Worm (Caenorhabditis elegans): ENCODE data around the gene lin-49.

The lin-49 gene

DNA sequence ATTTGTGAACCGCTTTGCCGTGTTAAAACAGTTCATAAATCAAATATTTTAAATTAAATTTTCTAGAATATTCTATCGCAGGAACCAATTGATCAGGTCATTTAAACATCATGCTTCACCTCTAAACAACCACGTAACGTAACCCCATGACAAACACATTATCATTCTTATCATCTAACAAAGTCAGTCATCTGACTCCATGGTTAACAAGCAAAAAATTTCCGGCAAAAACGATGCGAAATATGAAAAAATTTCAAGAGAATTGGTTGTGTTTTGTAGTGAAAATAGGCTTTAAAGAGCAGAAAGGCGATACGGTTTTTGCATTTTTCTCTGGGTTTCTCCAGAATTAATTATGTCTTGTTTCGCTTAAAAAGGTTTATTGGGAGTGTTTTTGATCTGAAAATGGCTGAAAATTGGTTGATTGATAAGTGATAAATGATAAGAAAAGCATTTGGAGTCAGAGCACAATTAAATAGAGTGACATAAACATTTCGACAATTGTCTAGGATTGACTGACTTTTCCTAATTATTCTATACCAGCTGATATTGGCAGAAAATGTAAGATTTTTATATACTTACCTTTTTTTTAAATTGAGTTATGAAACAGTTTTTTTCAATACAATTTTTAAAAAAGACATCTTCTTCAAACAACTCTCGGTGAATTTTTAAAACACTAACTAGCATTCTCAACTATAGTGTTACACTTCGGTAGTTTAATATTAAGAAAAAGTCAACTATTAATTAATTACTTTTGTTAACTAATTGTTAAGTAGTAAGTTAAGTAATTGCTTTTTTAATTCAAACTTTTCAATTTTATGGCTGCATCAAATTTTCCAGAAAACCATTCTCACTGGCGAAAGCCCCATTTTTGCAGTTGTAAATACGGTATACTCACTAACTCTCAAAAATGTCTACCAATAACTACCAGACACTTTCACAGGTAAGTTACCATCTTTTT lies 35.1 kb upstream of the lin-49 start, which contains the start of gene catp-7 (continued):
- no peak for TF ChIP-seq gei-8 (GFP tag; optimal IDR thresholded peaks at IDR 0.05)
- TF ChIP-seq zfp-2 (tag; optimal IDR thresholded peaks at IDR 0.05), result no peak
- TF ChIP-seq Y48G9A.11 (GFP tag; IDR thresholded peaks at IDR 0.05), result no peak
- TF ChIP-seq hif-1 (tag; optimal IDR thresholded peaks at IDR 0.05), result peak in 1 of 2 experiments; percentile 33
- peak; percentile 39 for TF ChIP-seq nhr-48 (tag; optimal IDR thresholded peaks at IDR 0.05)
- TF ChIP-seq dmd-8 (GFP tag; IDR thresholded peaks at IDR 0.05), result no peak
- TF ChIP-seq aha-1 (tag), result peak; percentile 38
- TF ChIP-seq hlh-11 (tag; optimal IDR thresholded peaks at IDR 0.05), result peak; percentile 77
- peak; percentile 11; the same call in 1 of the 2 replicates for TF ChIP-seq lin-1 (GFP tag; IDR thresholded peaks at IDR 0.05)
- TF ChIP-seq ceh-20 (GFP tag; IDR thresholded peaks at IDR 0.05), result no peak
- no peak for TF ChIP-seq dmd-6 (GFP tag; IDR thresholded peaks at IDR 0.05)
- TF ChIP-seq mes-2 (tag; optimal IDR thresholded peaks at IDR 0.05; ENCODE audit: poor library complexity, severe bottlenecking), result peak; percentile 3
- no peak for TF ChIP-seq skn-1 (tag; optimal IDR thresholded peaks at IDR 0.05)
- no peak for TF ChIP-seq daf-19 (GFP tag; conservative IDR thresholded peaks at IDR 0.05)
- TF ChIP-seq snpc-1.2 (GFP tag; IDR thresholded peaks at IDR 0.05), result no peak
- no peak for TF ChIP-seq lin-13 (GFP tag; optimal IDR thresholded peaks at IDR 0.05)

DNA sequence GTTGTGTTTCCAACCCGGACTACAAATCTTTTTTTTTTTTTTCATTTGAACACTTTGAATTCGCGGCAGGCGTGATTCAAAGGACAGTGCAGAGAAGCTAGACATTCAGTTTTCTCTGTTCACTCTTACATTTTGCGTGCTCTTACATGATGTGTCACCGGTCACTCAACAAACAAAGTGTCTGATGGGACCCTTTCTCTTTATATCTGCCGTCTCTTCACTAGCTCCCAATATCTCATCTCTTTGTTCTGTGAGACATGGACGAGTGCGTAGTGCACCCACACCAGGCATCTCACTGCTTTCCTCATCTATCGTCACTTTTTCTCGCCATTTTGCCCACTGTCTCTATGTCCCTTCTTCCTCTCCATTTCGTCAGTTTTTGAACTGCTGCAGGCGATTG lies 33.4 kb upstream of the lin-49 start:
- TF ChIP-seq unc-62 (GFP tag; optimal IDR thresholded peaks at IDR 0.05 in 1 of 2), result peak in 1 of 2 experiments; percentile 84
- TF ChIP-seq unc-62 (tag; optimal IDR thresholded peaks at IDR 0.05), result peak; percentile 48
- peak; percentile 71 for TF ChIP-seq rbr-2 (tag; optimal IDR thresholded peaks at IDR 0.05)
- TF ChIP-seq mdt-29 (GFP tag; IDR thresholded peaks at IDR 0.05), result no peak
- TF ChIP-seq hmg-1.1 (GFP tag; IDR thresholded peaks at IDR 0.05), result no peak; the same call in 1 of the 2 replicates
- peak; percentile 53 for TF ChIP-seq dmd-6 (GFP tag; IDR thresholded peaks at IDR 0.05)
- TF ChIP-seq mep-1 (tag; optimal IDR thresholded peaks at IDR 0.05), result peak; percentile 75
- TF ChIP-seq fkh-10 (GFP tag; optimal IDR thresholded peaks at IDR 0.05), result no peak
- TF ChIP-seq Y105C5A.15 (GFP tag; IDR thresholded peaks at IDR 0.05), result no peak
- TF ChIP-seq dpl-1 (GFP tag; optimal IDR thresholded peaks at IDR 0.05), result peak; percentile 54
- TF ChIP-seq Y75B8A.6 (GFP tag; IDR thresholded peaks at IDR 0.05), result no peak
- TF ChIP-seq aly-2 (tag; optimal IDR thresholded peaks at IDR 0.05), result no peak
- no peak for TF ChIP-seq arid-1 (GFP tag; conservative IDR thresholded peaks at IDR 0.05)
- no peak for TF ChIP-seq lin-39 (tag; optimal IDR thresholded peaks at IDR 0.05)
- no peak for TF ChIP-seq Y5F2A.4 (GFP tag; optimal IDR thresholded peaks at IDR 0.05)
- TF ChIP-seq fos-1 (tag; optimal IDR thresholded peaks at IDR 0.05), result no peak
- TF ChIP-seq aha-1 (tag), result peak; percentile 89
- TF ChIP-seq ZK337.2 (GFP tag; IDR thresholded peaks at IDR 0.05), result peak; percentile 54; the same call in 1 of the 2 replicates
- peak; percentile 9 for TF ChIP-seq nhr-25 (tag; optimal IDR thresholded peaks at IDR 0.05; ENCODE audit: borderline replicate concordance, insufficient read depth)
- no peak for TF ChIP-seq snpc-4 (tag; optimal IDR thresholded peaks at IDR 0.05)
- no peak for TF ChIP-seq D1046.2 (GFP tag; IDR thresholded peaks at IDR 0.05)
- TF ChIP-seq F26F4.8 (GFP tag; conservative IDR thresholded peaks at IDR 0.05), result no peak
- no peak for TF ChIP-seq jun-1 (tag; optimal IDR thresholded peaks at IDR 0.05)
- 0 out of 2 replicates have a peak, but pooled peaks have one; percentile 31 for TF ChIP-seq vab-7 (GFP tag; IDR thresholded peaks at IDR 0.05)
- no peak for TF ChIP-seq cey-2 (tag; optimal IDR thresholded peaks at IDR 0.05; ENCODE audit: borderline replicate concordance, insufficient read depth)
- TF ChIP-seq nhr-6 (tag; optimal IDR thresholded peaks at IDR 0.05), result peak; percentile 10
- peak; percentile 58 for TF ChIP-seq attf-4 (tag; optimal IDR thresholded peaks at IDR 0.05)
- no peak for TF ChIP-seq daf-19 (GFP tag; conservative IDR thresholded peaks at IDR 0.05)
- TF ChIP-seq mxl-3 (GFP tag; optimal IDR thresholded peaks at IDR 0.05), result peak; percentile 29
- no peak for TF ChIP-seq zip-2 (tag; optimal IDR thresholded peaks at IDR 0.05)
- TF ChIP-seq unc-39 (tag; optimal IDR thresholded peaks at IDR 0.05), result no peak
- TF ChIP-seq daf-16 (GFP tag; optimal IDR thresholded peaks at IDR 0.05), result peak in 1 of 2 experiments; percentile 20
- peak; percentile 10 for TF ChIP-seq daf-16 (tag; optimal IDR thresholded peaks at IDR 0.05)
- TF ChIP-seq pha-4 (GFP tag; IDR thresholded peaks at IDR 0.05), result no peak
- peak; percentile 40 for TF ChIP-seq pha-4 (tag; optimal IDR thresholded peaks at IDR 0.05)
- no peak for TF ChIP-seq nhr-111 (GFP tag; optimal IDR thresholded peaks at IDR 0.05)

All from whole organism, L4 larva.